Worm (Caenorhabditis elegans): ENCODE measurements around the gene srd-7.
A peak's percentile ranks its signal among the peaks of the same experiment; 100 is the strongest.

DNA sequence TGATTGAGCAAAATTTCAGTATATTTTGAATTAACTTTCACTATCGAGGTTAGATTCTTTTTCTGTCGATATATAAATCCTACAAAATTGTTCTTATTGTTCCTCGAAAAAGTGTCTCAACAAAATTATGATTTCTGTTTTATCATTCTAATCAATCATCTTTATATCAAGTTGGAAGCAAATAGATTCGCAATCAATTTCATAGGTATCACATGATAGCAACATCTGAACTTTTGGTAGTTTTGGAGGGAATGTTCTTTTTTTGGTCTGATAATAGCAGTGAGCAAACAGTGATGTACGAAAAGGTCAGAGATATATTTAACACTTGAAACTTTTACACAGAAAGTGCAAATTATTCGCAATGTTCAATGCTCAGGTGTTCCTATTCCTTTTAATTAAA is 24.2 kb upstream of the srd-7 start:
- TF ChIP-seq nhr-23 (tag; optimal IDR thresholded peaks at IDR 0.05) (no peak), ztf-11 (tag; optimal IDR thresholded peaks at IDR 0.05) (no peak), snpc-4 (tag; optimal IDR thresholded peaks at IDR 0.05) (no peak), ama-1 (optimal IDR thresholded peaks at IDR 0.05) (no peak), crh-2 (tag; optimal IDR thresholded peaks at IDR 0.05) (peak; percentile 30), nhr-12 (tag; optimal IDR thresholded peaks at IDR 0.05) (no peak), aly-2 (tag; optimal IDR thresholded peaks at IDR 0.05) (no peak), ceh-16 (tag; optimal IDR thresholded peaks at IDR 0.05) (no peak), skn-1 (tag; optimal IDR thresholded peaks at IDR 0.05) (no peak), mdl-1 (tag; optimal IDR thresholded peaks at IDR 0.05) (no peak), mbf-1 (tag; optimal IDR thresholded peaks at IDR 0.05) (no peak), zag-1 (tag; optimal IDR thresholded peaks at IDR 0.05) (no peak)

Measured in whole organism, L2 larva.